Fruit fly (Drosophila melanogaster) whole organism, embryonic: ENCODE data around the gene CG14212.
A peak's percentile ranks its signal among the peaks of the same experiment; 100 is the strongest.

Source experiments
- B-H2 ChIP-seq: fragments of 200-800 bp; sonication (Bioruptor generic); optimal IDR thresholded peaks from 2 replicates; lab custom pipeline; 2018; ENCODE audit warnings: missing biosample characterization, mild to moderate bottlenecking, missing genetic modification characterization
- CG10959 ChIP-seq: fragments of 200-800 bp; sonication (Bioruptor generic); IDR thresholded peaks from 2 replicates; pipeline ENCODE4 v1.3.6; 2022; ENCODE audit warnings: missing biosample characterization, missing genetic modification characterization
- CG12942 ChIP-seq: fragments of 200-800 bp; sonication (Bioruptor generic); optimal IDR thresholded peaks from 3 replicates; lab custom pipeline; 2016; ENCODE audit warnings: missing biosample characterization, missing genetic modification characterization
- CG13287 ChIP-seq: fragments of 200-800 bp; sonication (Bioruptor generic); IDR thresholded peaks from 2 replicates; pipeline ENCODE4 v1.3.6; 2022; ENCODE audit warnings: missing biosample characterization, missing genetic modification characterization; ENCODE audit not compliant: partially characterized antibody
- CG17385 ChIP-seq: fragments of 200-800 bp; sonication (Bioruptor generic); optimal IDR thresholded peaks from 3 replicates; lab custom pipeline; 2018; ENCODE audit warnings: missing biosample characterization, mild to moderate bottlenecking, missing genetic modification characterization
- CG32772 ChIP-seq: fragments of 200-800 bp; sonication (Bioruptor generic); IDR thresholded peaks from 2 replicates; pipeline ENCODE4 v1.3.6; 2022; ENCODE audit warnings: missing biosample characterization, missing genetic modification characterization
- CG33557 ChIP-seq: fragments of 200-800 bp; sonication (Bioruptor generic); optimal IDR thresholded peaks from 2 replicates; lab custom pipeline; 2019; ENCODE audit warnings: missing biosample characterization, mild to moderate bottlenecking, missing genetic modification characterization, moderate library complexity
- CG34224 ChIP-seq: fragments of 200-800 bp; sonication (Bioruptor generic); IDR thresholded peaks from 3 replicates; pipeline ENCODE4 v1.3.6; 2022; ENCODE audit warnings: missing biosample characterization, missing genetic modification characterization; ENCODE audit not compliant: partially characterized antibody
- CG34376 ChIP-seq: fragments of 200-800 bp; sonication (Bioruptor generic); optimal IDR thresholded peaks from 2 replicates; lab custom pipeline; 2018; ENCODE audit warnings: missing biosample characterization, mild to moderate bottlenecking, missing genetic modification characterization
- CG4404 ChIP-seq: fragments of 200-800 bp; sonication (Bioruptor generic); IDR thresholded peaks from 2 replicates; pipeline ENCODE4 v1.3.6; 2022; ENCODE audit warnings: missing biosample characterization, missing genetic modification characterization
- CG6175 ChIP-seq: fragments of 200-800 bp; sonication (Bioruptor generic); IDR thresholded peaks from 3 replicates; pipeline ENCODE4 v1.3.6; 2022; ENCODE audit warnings: missing biosample characterization, missing genetic modification characterization
- CG7963 ChIP-seq: fragments of 200-800 bp; sonication (Bioruptor generic); IDR thresholded peaks from 3 replicates; pipeline ENCODE4 v1.3.6; 2022; ENCODE audit warnings: missing biosample characterization, missing genetic modification characterization; ENCODE audit not compliant: partially characterized antibody
- CG8478 ChIP-seq: fragments of >200 bp; optimal IDR thresholded peaks from 2 replicates; lab custom pipeline; 2018
- CG9932 ChIP-seq: fragments of 200-800 bp; sonication (Bioruptor generic); IDR thresholded peaks from 2 replicates; pipeline ENCODE4 v1.3.6; 2022; ENCODE audit warnings: missing biosample characterization, missing genetic modification characterization
- Deaf1 ChIP-seq: fragments of 200-800 bp; optimal IDR thresholded peaks from 3 replicates; lab custom pipeline; 2019; ENCODE audit warnings: missing biosample characterization, mild to moderate bottlenecking, missing genetic modification characterization, moderate library complexity
- Dip2 ChIP-seq: fragments of 200-800 bp; sonication (Bioruptor generic); IDR thresholded peaks from 2 replicates; pipeline ENCODE4 v1.3.6; 2022; ENCODE audit warnings: missing biosample characterization, missing genetic modification characterization
- Drgx ChIP-seq: fragments of 200-800 bp; sonication (Bioruptor generic); IDR thresholded peaks from 2 replicates; pipeline ENCODE4 v1.3.6; 2022; ENCODE audit warnings: missing biosample characterization, missing genetic modification characterization
- HLHmδ ChIP-seq: fragments of 200-800 bp; sonication (Bioruptor generic); optimal IDR thresholded peaks from 2 replicates; lab custom pipeline; 2018; ENCODE audit warnings: missing biosample characterization, mild to moderate bottlenecking, missing genetic modification characterization, moderate library complexity
- HmgZ ChIP-seq: fragments of 200-800 bp; sonication (Bioruptor generic); optimal IDR thresholded peaks from 2 replicates; lab custom pipeline; 2018; ENCODE audit warnings: missing biosample characterization, mild to moderate bottlenecking, missing genetic modification characterization
- Kr ChIP-seq: fragments of 200-800 bp; sonication (Bioruptor generic); optimal IDR thresholded peaks from 2 replicates; lab custom pipeline; 2017; ENCODE audit warnings: missing biosample characterization, mild to moderate bottlenecking, missing genetic modification characterization
- MBD-R2 ChIP-seq: fragments of 200-800 bp; sonication (Bioruptor generic); IDR thresholded peaks from 2 replicates; pipeline ENCODE4 v1.3.6; 2022; ENCODE audit warnings: missing biosample characterization, missing genetic modification characterization
- MESR4 ChIP-seq: fragments of 200-800 bp; sonication (Bioruptor generic); optimal IDR thresholded peaks from 2 replicates; lab custom pipeline; 2018; ENCODE audit warnings: missing biosample characterization, mild to moderate bottlenecking, missing genetic modification characterization, moderate library complexity
- Med ChIP-seq: fragments of 200-800 bp; sonication (Bioruptor generic); peaks from one replicate; lab custom pipeline; 2016; ENCODE audit warnings: missing biosample characterization, missing genetic modification characterization, mild to moderate bottlenecking, inconsistent platforms, moderate library complexity
- NfI ChIP-seq: fragments of 200-800 bp; sonication (Bioruptor generic); optimal IDR thresholded peaks from 3 replicates; lab custom pipeline; 2018; ENCODE audit warnings: missing biosample characterization, mild to moderate bottlenecking, missing genetic modification characterization, moderate library complexity
- Opbp ChIP-seq: fragments of 200-800 bp; sonication (Bioruptor generic); IDR thresholded peaks from 3 replicates; pipeline ENCODE4 v1.3.6; 2022; ENCODE audit warnings: missing biosample characterization, missing genetic modification characterization; ENCODE audit not compliant: partially characterized antibody
- Six4 ChIP-seq: fragments of 200-800 bp; sonication (Bioruptor generic); optimal IDR thresholded peaks from 2 replicates; lab custom pipeline; 2016; ENCODE audit warnings: missing biosample characterization, missing genetic modification characterization
- Stat92E ChIP-seq, 3 experiments: fragments of >200 bp in 2 of 3; fragments of 200-800 bp in 1 of 3; sonication (Bioruptor generic) in 1 of 3; optimal IDR thresholded peaks; 2 replicates each; lab custom pipeline; 2017 to 2019; ENCODE audit warnings: missing biosample characterization in 3 of 3, missing genetic modification characterization in 3 of 3, mild to moderate bottlenecking in 1 of 3, moderate library complexity in 1 of 3
- Tbp ChIP-seq: fragments of >200 bp; optimal IDR thresholded peaks from 2 replicates; lab custom pipeline; 2018; ENCODE audit warnings: missing biosample characterization, missing genetic modification characterization
- Trl ChIP-seq, 3 experiments: fragments of >200 bp in 2 of 3; fragments of 200-800 bp in 1 of 3; sonication (Bioruptor generic) in 1 of 3; optimal IDR thresholded peaks; 2 replicates in 1 of 3; 3 replicates in 2 of 3; lab custom pipeline; 2016 to 2017; ENCODE audit warnings: missing biosample characterization in 1 of 3, missing genetic modification characterization in 1 of 3
- YL-1 ChIP-seq: fragments of 200-800 bp; sonication (Bioruptor generic); optimal IDR thresholded peaks from 3 replicates; lab custom pipeline; 2017; ENCODE audit warnings: missing biosample characterization, mild to moderate bottlenecking, missing genetic modification characterization
- amos ChIP-seq: fragments of 200-800 bp; sonication (Bioruptor generic); IDR thresholded peaks from 2 replicates; pipeline ENCODE4 v1.3.6; 2022; ENCODE audit warnings: missing biosample characterization, missing genetic modification characterization; ENCODE audit not compliant: partially characterized antibody
- chinmo ChIP-seq: fragments of 200-800 bp; sonication (Bioruptor generic); IDR thresholded peaks from 4 replicates; pipeline ENCODE4 v1.3.6; 2022; ENCODE audit warnings: missing biosample characterization, missing genetic modification characterization; ENCODE audit not compliant: partially characterized antibody
- chm ChIP-seq: fragments of 200-800 bp; sonication (Bioruptor generic); IDR thresholded peaks from 2 replicates; pipeline ENCODE4 v1.3.6; 2022; ENCODE audit warnings: missing biosample characterization, missing genetic modification characterization
- ci ChIP-seq: fragments of 200-800 bp; sonication (Bioruptor generic); IDR thresholded peaks from 3 replicates; pipeline ENCODE4 v1.3.6; 2022; ENCODE audit warnings: missing biosample characterization, missing genetic modification characterization
- corto ChIP-seq: fragments of 200-800 bp; sonication (Bioruptor generic); optimal IDR thresholded peaks from 2 replicates; lab custom pipeline; 2016; ENCODE audit warnings: missing biosample characterization, mild to moderate bottlenecking, missing genetic modification characterization, moderate library complexity
- her ChIP-seq: fragments of 200-800 bp; sonication (Bioruptor generic); optimal IDR thresholded peaks from 2 replicates; lab custom pipeline; 2016; ENCODE audit warnings: missing biosample characterization, missing genetic modification characterization
- lola ChIP-seq, 3 experiments: fragments of >200 bp in 2 of 3; fragments of 200-800 bp in 1 of 3; sonication (Bioruptor generic) in 1 of 3; optimal IDR thresholded peaks; 2 replicates each; lab custom pipeline; 2017 to 2019; ENCODE audit warnings: missing biosample characterization in 3 of 3, missing genetic modification characterization in 3 of 3, mild to moderate bottlenecking in 1 of 3, moderate library complexity in 1 of 3
- nom ChIP-seq: fragments of 200-800 bp; sonication (Bioruptor generic); optimal IDR thresholded peaks from 2 replicates; lab custom pipeline; 2017; ENCODE audit warnings: missing biosample characterization, missing genetic modification characterization, mild to moderate bottlenecking, moderate library complexity, missing genetic modification reagents
- pita ChIP-seq: fragments of 200-800 bp; sonication (Bioruptor generic); optimal IDR thresholded peaks from 2 replicates; lab custom pipeline; 2017; ENCODE audit warnings: missing biosample characterization, mild to moderate bottlenecking, missing genetic modification characterization
- pros ChIP-seq: fragments of 200-800 bp; sonication (Bioruptor generic); optimal IDR thresholded peaks from 3 replicates; lab custom pipeline; 2019; ENCODE audit warnings: missing biosample characterization, mild to moderate bottlenecking, missing genetic modification characterization, moderate library complexity
- pzg ChIP-seq: fragments of 200-800 bp; sonication (Bioruptor generic); optimal IDR thresholded peaks from 3 replicates; lab custom pipeline; 2018; ENCODE audit warnings: missing biosample characterization, mild to moderate bottlenecking, missing genetic modification characterization, moderate library complexity
- salm ChIP-seq: fragments of 200-800 bp; sonication (Bioruptor generic); optimal IDR thresholded peaks from 2 replicates; lab custom pipeline; 2018; ENCODE audit warnings: missing biosample characterization, mild to moderate bottlenecking, missing genetic modification characterization
- sens ChIP-seq: fragments of 200-800 bp; sonication (Bioruptor generic); peaks from one replicate; lab custom pipeline; 2016; ENCODE audit warnings: missing biosample characterization, missing genetic modification characterization
- sima ChIP-seq: fragments of 200-800 bp; sonication (Bioruptor generic); optimal IDR thresholded peaks from 2 replicates; lab custom pipeline; 2016; ENCODE audit warnings: missing biosample characterization, missing genetic modification characterization

Gene CG14212

dm6 chrX:19637002-19637420 lies 11.5 kb downstream of the CG14212 start (continued):
- peak; percentile 17 for TF ChIP-seq pzg (GFP tag; lab: Kevin White, UChicago)
- no peak; the same call in 1 of the 2 replicates for TF ChIP-seq amos (GFP tag; lab: Robert Waterston, UW)
- peak; percentile 17; the same call in 1 of the 2 replicates for TF ChIP-seq MBD-R2
- TF ChIP-seq CG10959 (GFP tag; lab: Robert Waterston, UW), result no peak
- peak; percentile 98 for TF ChIP-seq CG8478 (lab: Kevin White, UChicago)
- TF ChIP-seq ci (GFP tag; lab: Robert Waterston, UW), result peak; percentile 54; the same call in 2 of the 3 replicates
- TF ChIP-seq sima (GFP tag; lab: Kevin White, UChicago), result no peak
- no peak for TF ChIP-seq CG32772

dm6 chrX:19637434-19638327 lies 12.2 kb downstream of the CG14212 start:
- peak in 1 of 3 experiments; percentile 80 for TF ChIP-seq lola (GFP tag; optimal IDR thresholded peaks at IDR 0.05; lab: Kevin White, UChicago)
- peak; percentile 93 for TF ChIP-seq CG17385 (GFP tag; lab: Kevin White, UChicago)
- 0 out of 3 replicates have a peak, but pooled peaks have one; percentile 21 for TF ChIP-seq CG34224 (GFP tag; lab: Robert Waterston, UW)
- TF ChIP-seq Tbp, result peak; percentile 47
- peak; percentile 90 for TF ChIP-seq MESR4 (GFP tag; lab: Kevin White, UChicago)
- TF ChIP-seq HLHmδ, result peak; percentile 57
- peak; percentile 79 for TF ChIP-seq Med
- no peak for TF ChIP-seq salm
- no peak for TF ChIP-seq Dip2 (GFP tag; lab: Robert Waterston, UW)
- no peak for TF ChIP-seq corto (GFP tag; lab: Kevin White, UChicago)
- no peak for TF ChIP-seq CG9932
- TF ChIP-seq Deaf1 (tag; lab: Kevin White, UChicago), result peak; percentile 62
- peak; percentile 4 for TF ChIP-seq sens (GFP tag; lab: Kevin White, UChicago)
- no peak for TF ChIP-seq B-H2 (GFP tag; lab: Kevin White, UChicago)
- peak; percentile 56 for TF ChIP-seq pros
- no peak for TF ChIP-seq CG7963 (GFP tag; lab: Robert Waterston, UW)
- TF ChIP-seq CG4404 (GFP tag; lab: Robert Waterston, UW), result no peak
- no peak for TF ChIP-seq NfI
- TF ChIP-seq CG6175 (GFP tag; lab: Robert Waterston, UW), result 0 out of 3 replicates have a peak, but pooled peaks have one; percentile 6
- no peak for TF ChIP-seq pita (GFP tag; lab: Kevin White, UChicago)
- no peak for TF ChIP-seq her (GFP tag; lab: Kevin White, UChicago)
- TF ChIP-seq Opbp (GFP tag; lab: Robert Waterston, UW), result 0 out of 3 replicates have a peak, but pooled peaks have one; percentile 8
- TF ChIP-seq chinmo (GFP tag; lab: Robert Waterston, UW), result peak; percentile 88; the same call in 2 of the 4 replicates
- TF ChIP-seq Drgx (GFP tag; lab: Robert Waterston, UW), result 0 out of 2 replicates have a peak, but pooled peaks have one; percentile 11
- no peak for TF ChIP-seq Stat92E (GFP tag; optimal IDR thresholded peaks at IDR 0.05; lab: Kevin White, UChicago)
- peak; percentile 47 for TF ChIP-seq CG34376 (GFP tag; lab: Kevin White, UChicago)
- no peak for TF ChIP-seq Kr (GFP tag; lab: Kevin White, UChicago)
- TF ChIP-seq YL-1 (GFP tag; lab: Kevin White, UChicago), result peak; percentile 18
- no peak for TF ChIP-seq Six4 (GFP tag; lab: Kevin White, UChicago)
- TF ChIP-seq chm (GFP tag; lab: Robert Waterston, UW), result 0 out of 2 replicates have a peak, but pooled peaks have one; percentile 8
- TF ChIP-seq CG8478 (lab: Kevin White, UChicago), result peak; percentile 95
- peak in 1 of 2 experiments; percentile 65 for TF ChIP-seq Trl (optimal IDR thresholded peaks at IDR 0.05; lab: Kevin White, UChicago)
- no peak for TF ChIP-seq Trl (GFP tag; optimal IDR thresholded peaks at IDR 0.05; lab: Kevin White, UChicago)
- peak; percentile 15 for TF ChIP-seq HmgZ (tag; lab: Kevin White, UChicago)
- TF ChIP-seq nom, result no peak
- no peak for TF ChIP-seq CG12942
- no peak for TF ChIP-seq CG33557
- no peak for TF ChIP-seq CG13287 (GFP tag; lab: Robert Waterston, UW)
